Worm (Caenorhabditis elegans) whole organism, L2 larva: ENCODE measurements around the gene oac-32.

ENCODE experiments used
- R02D3.7 ChIP-seq: fragments of 150-350 bp; optimal IDR thresholded peaks from 2 replicates; lab custom pipeline; 2014; ENCODE audit warnings: missing biosample characterization, missing genetic modification characterization
- ama-1 ChIP-seq: fragments of 150-350 bp; optimal IDR thresholded peaks from 2 replicates; lab custom pipeline; 2018; ENCODE audit warnings: inconsistent platforms
- elt-1 ChIP-seq: fragments of 150-350 bp; optimal IDR thresholded peaks from 2 replicates; lab custom pipeline; 2014; ENCODE audit warnings: missing biosample characterization, missing genetic modification characterization
- mab-5 ChIP-seq: fragments of 150-350 bp; optimal IDR thresholded peaks from 2 replicates; lab custom pipeline; 2014; ENCODE audit warnings: missing biosample characterization, missing genetic modification characterization
- nhr-12 ChIP-seq: fragments of 150-350 bp; optimal IDR thresholded peaks from 2 replicates; lab custom pipeline; 2014; ENCODE audit warnings: missing biosample characterization, missing genetic modification characterization
- nhr-23 ChIP-seq: fragments of 150-350 bp; optimal IDR thresholded peaks from 2 replicates; lab custom pipeline; 2014; ENCODE audit warnings: missing biosample characterization, missing genetic modification reagents, missing genetic modification characterization
- nhr-25 ChIP-seq: fragments of 150-350 bp; sonication (generic microtip); optimal IDR thresholded peaks from 3 replicates; lab custom pipeline; 2014; ENCODE audit warnings: missing biosample characterization, missing genetic modification characterization
- nhr-77 ChIP-seq: fragments of 150-350 bp; optimal IDR thresholded peaks from 2 replicates; lab custom pipeline; 2014; ENCODE audit warnings: missing biosample characterization, missing genetic modification characterization
- skn-1 ChIP-seq: sonication (generic microtip); optimal IDR thresholded peaks from 2 replicates; lab custom pipeline; 2017; ENCODE audit warnings: missing biosample characterization, missing genetic modification characterization
- unc-55 ChIP-seq: fragments of 150-350 bp; sonication (generic microtip); optimal IDR thresholded peaks from 3 replicates; lab custom pipeline; 2014; ENCODE audit warnings: missing biosample characterization, missing genetic modification reagents, missing genetic modification characterization
- unc-62 ChIP-seq: fragments of 150-350 bp; optimal IDR thresholded peaks from 2 replicates; lab custom pipeline; 2014; ENCODE audit warnings: missing biosample characterization, missing genetic modification reagents, missing genetic modification characterization
- ztf-4 ChIP-seq: fragments of 150-350 bp; optimal IDR thresholded peaks from 2 replicates; lab custom pipeline; 2014; ENCODE audit warnings: missing biosample characterization, missing genetic modification characterization

- TF ChIP-seq skn-1 (tag; lab: Kevin White, UChicago) (no peak), unc-62 (GFP tag; lab: Kevin White, UChicago) (no peak), nhr-23 (no peak), ama-1 (lab: Kevin White, UChicago) (no peak), nhr-77 (no peak), ztf-4 (tag; lab: Kevin White, UChicago) (no peak), mab-5 (tag; lab: Kevin White, UChicago) (no peak), R02D3.7 (no peak), nhr-12 (tag; lab: Kevin White, UChicago) (no peak), elt-1 (tag; lab: Kevin White, UChicago) (no peak), nhr-25 (no peak), unc-55 (no peak)
Measured at ce11 chrV:1578572-1579230, 33.1 kb upstream of the oac-32 start.
